Worm (Caenorhabditis elegans) whole organism, mixed stage, embryonic: Measurements from ENCODE around the gene C14A6.12.

ENCODE experiments used
- blmp-1 ChIP-seq: fragments of 150-350 bp; optimal IDR thresholded peaks from 2 replicates; lab custom pipeline; 2014; ENCODE audit warnings: missing biosample characterization, missing genetic modification characterization
- ces-1 ChIP-seq: fragments of 150-350 bp; optimal IDR thresholded peaks from 2 replicates; lab custom pipeline; 2014; ENCODE audit warnings: missing biosample characterization, missing genetic modification reagents, missing genetic modification characterization
- drap-1 ChIP-seq: fragments of 200-800 bp; sonication (Bioruptor generic); optimal IDR thresholded peaks from 3 replicates; lab custom pipeline; 2018; ENCODE audit warnings: mild to moderate bottlenecking, missing genetic modification characterization, missing compliant biosample characterization
- elt-1 ChIP-seq: sonication (generic microtip); optimal IDR thresholded peaks from 2 replicates; lab custom pipeline; 2017; ENCODE audit warnings: missing genetic modification characterization, mild to moderate bottlenecking, missing compliant biosample characterization, antibody characterized with exemption, moderate library complexity, borderline replicate concordance; ENCODE audit not compliant: insufficient read depth
- lin-13 ChIP-seq: fragments of 150-350 bp; optimal IDR thresholded peaks from 2 replicates; lab custom pipeline; 2014; ENCODE audit warnings: missing biosample characterization, missing genetic modification characterization
- mab-5 ChIP-seq: fragments of 150-350 bp; optimal IDR thresholded peaks from 2 replicates; lab custom pipeline; 2014; ENCODE audit warnings: missing biosample characterization, missing genetic modification characterization
- mep-1 ChIP-seq: fragments of 150-350 bp; optimal IDR thresholded peaks from 2 replicates; lab custom pipeline; 2017; ENCODE audit warnings: missing biosample characterization, missing genetic modification reagents, missing genetic modification characterization, inconsistent platforms
- pha-4 ChIP-seq: fragments of 150-350 bp; optimal IDR thresholded peaks from 2 replicates; lab custom pipeline; 2018; ENCODE audit warnings: missing biosample characterization, missing genetic modification reagents, missing genetic modification characterization

ce11 chrV:18144442-18144841, 18.0 kb downstream of the C14A6.12 start:
- TF ChIP-seq pha-4 (tag; lab: Kevin White, UChicago) (no peak), drap-1 (GFP tag; lab: Kevin White, UChicago) (no peak), mab-5 (tag; lab: Kevin White, UChicago) (no peak), mep-1 (tag; lab: Kevin White, UChicago) (no peak), elt-1 (no peak), lin-13 (tag; lab: Kevin White, UChicago) (no peak), blmp-1 (tag; lab: Kevin White, UChicago) (no peak), ces-1 (GFP tag; lab: Kevin White, UChicago) (no peak)
